Worm (Caenorhabditis elegans): ENCODE data around the gene ZK632.10.

Gene ZK632.10

ce11 chrIII:9786776-9787175 is 40.7 kb downstream of the ZK632.10 start:
- TF ChIP-seq unc-120 (tag; optimal IDR thresholded peaks at IDR 0.05; ENCODE audit: poor library complexity, severe bottlenecking) (no peak), M03D4.4 (tag; optimal IDR thresholded peaks at IDR 0.05) (no peak), bed-3 (GFP tag; optimal IDR thresholded peaks at IDR 0.05) (no peak), snpc-4 (tag; optimal IDR thresholded peaks at IDR 0.05) (no peak), cnd-1 (tag; optimal IDR thresholded peaks at IDR 0.05) (no peak), nhr-76 (tag; optimal IDR thresholded peaks at IDR 0.05) (no peak), flh-1 (GFP tag; optimal IDR thresholded peaks at IDR 0.05) (no peak), nhr-12 (tag; optimal IDR thresholded peaks at IDR 0.05) (no peak), ztf-11 (tag; optimal IDR thresholded peaks at IDR 0.05) (no peak), mab-5 (tag; optimal IDR thresholded peaks at IDR 0.05) (no peak)

ce11 chrIII:9783133-9783590 is 44.4 kb downstream of the ZK632.10 start:
- TF ChIP-seq unc-120 (tag; optimal IDR thresholded peaks at IDR 0.05; ENCODE audit: poor library complexity, severe bottlenecking) (no peak), mls-2 (tag; optimal IDR thresholded peaks at IDR 0.05) (peak; percentile 40), lin-13 (tag; optimal IDR thresholded peaks at IDR 0.05) (no peak), ceh-43 (GFP tag; optimal IDR thresholded peaks at IDR 0.05) (peak; percentile 12)

DNA sequence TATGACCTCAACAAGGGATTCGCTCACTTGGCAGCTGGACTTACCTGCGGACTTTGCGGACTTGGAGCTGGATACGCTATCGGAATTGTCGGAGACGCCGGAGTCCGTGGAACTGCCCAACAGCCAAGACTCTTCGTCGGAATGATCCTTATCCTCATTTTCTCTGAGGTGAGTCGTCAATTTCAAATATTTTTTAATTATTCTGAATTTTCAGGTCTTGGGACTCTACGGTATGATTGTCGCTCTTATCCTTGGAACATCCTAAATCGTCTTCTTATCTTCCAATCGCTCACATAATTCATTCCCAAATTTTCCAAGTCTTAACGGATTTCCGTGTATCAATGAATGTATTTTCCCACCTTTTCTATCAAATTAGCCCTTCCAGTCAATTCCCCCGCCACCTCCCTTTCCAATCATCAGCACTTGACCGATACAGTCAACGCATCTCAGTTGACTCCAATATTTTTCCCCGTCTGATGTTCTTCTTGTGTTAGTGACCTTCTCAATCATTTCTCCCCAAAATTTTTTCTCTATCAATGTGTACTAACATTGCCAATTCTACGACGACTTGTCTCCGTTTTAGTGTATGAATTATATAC is 44.9 kb downstream of the ZK632.10 start, which contains the start of gene R10E11.6:
TSS of gene R10E11.6 (plus strand) at position 524 of the 599 bp plus-strand sequence.
- TF ChIP-seq unc-39 (tag; optimal IDR thresholded peaks at IDR 0.05) (no peak), tbx-8 (GFP tag; optimal IDR thresholded peaks at IDR 0.05) (no peak)

ce11 chrIII:9782011-9782436 is 45.5 kb downstream of the ZK632.10 start, which contains the start of gene vha-2:
TSS of gene vha-2 (plus strand) at chrIII:9782164.
- TF ChIP-seq lsy-2 (tag; optimal IDR thresholded peaks at IDR 0.05), result no peak

- TF ChIP-seq ces-1 (GFP tag; optimal IDR thresholded peaks at IDR 0.05) (peak; percentile 45), mab-5 (tag; optimal IDR thresholded peaks at IDR 0.05) (no peak), ceh-39 (tag; optimal IDR thresholded peaks at IDR 0.05) (peak; percentile 86), zip-8 (tag; optimal IDR thresholded peaks at IDR 0.05) (no peak), hlh-1 (tag; optimal IDR thresholded peaks at IDR 0.05) (peak; percentile 32), drap-1 (GFP tag; optimal IDR thresholded peaks at IDR 0.05) (peak; percentile 17), ceh-43 (GFP tag; optimal IDR thresholded peaks at IDR 0.05) (no peak), mep-1 (tag; optimal IDR thresholded peaks at IDR 0.05) (peak; percentile 94), nhr-12 (tag; optimal IDR thresholded peaks at IDR 0.05) (no peak), sem-2 (GFP tag; optimal IDR thresholded peaks at IDR 0.05) (no peak), unc-62 (GFP tag; optimal IDR thresholded peaks at IDR 0.05) (peak; percentile 60), nhr-28 (tag; optimal IDR thresholded peaks at IDR 0.05) (no peak), elt-1 (tag; optimal IDR thresholded peaks at IDR 0.05; ENCODE audit: borderline replicate concordance, insufficient read depth) (no peak), M03D4.4 (tag; optimal IDR thresholded peaks at IDR 0.05) (peak; percentile 34), lsy-2 (tag; optimal IDR thresholded peaks at IDR 0.05) (peak; percentile 91), blmp-1 (tag; optimal IDR thresholded peaks at IDR 0.05) (no peak), lin-32 (GFP tag; optimal IDR thresholded peaks at IDR 0.05) (no peak), lin-13 (tag; optimal IDR thresholded peaks at IDR 0.05) (peak; percentile 85), ceh-83 (GFP tag; optimal IDR thresholded peaks at IDR 0.05) (no peak), ham-2 (GFP tag; optimal IDR thresholded peaks at IDR 0.05) (no peak), elt-3 (tag; optimal IDR thresholded peaks at IDR 0.05) (no peak), tbx-8 (GFP tag; optimal IDR thresholded peaks at IDR 0.05) (no peak), pha-4 (tag; optimal IDR thresholded peaks at IDR 0.05) (peak; percentile 89), nhr-237 (tag; optimal IDR thresholded peaks at IDR 0.05) (peak; percentile 81), mls-2 (tag; optimal IDR thresholded peaks at IDR 0.05) (no peak), unc-120 (tag; optimal IDR thresholded peaks at IDR 0.05; ENCODE audit: poor library complexity, severe bottlenecking) (peak; percentile 82)
These were observed 46.7 kb downstream of the ZK632.10 start, which contains the start of gene vha-1 for ce11 chrIII:9780665-9781304. TSS of gene vha-1 (plus strand) at chrIII:9781254.

Data from whole organism, mixed stage, embryonic.